Worm (Caenorhabditis elegans) whole organism, midembryonic: ENCODE measurements around the gene F13E6.1.

Source experiments
- T22C8.4 ChIP-seq: fragments of 200-800 bp; sonication (Bioruptor generic); IDR thresholded peaks from 2 replicates; pipeline ENCODE4 v1.3.6; 2022; ENCODE audit warnings: missing genetic modification characterization, missing compliant biosample characterization
- cog-1 ChIP-seq: sonication (generic microtip); optimal IDR thresholded peaks from 2 replicates; lab custom pipeline; 2016; ENCODE audit warnings: missing genetic modification characterization, missing compliant biosample characterization
- flt-1 ChIP-seq: fragments of 200-800 bp; sonication (Bioruptor generic); IDR thresholded peaks from 2 replicates; pipeline ENCODE4 v1.3.6; 2022; ENCODE audit warnings: missing genetic modification characterization, missing compliant biosample characterization
- klf-2 ChIP-seq: fragments of 200-800 bp; sonication (Bioruptor generic); conservative IDR thresholded peaks from 2 replicates; pipeline ENCODE4 v1.3.6; 2022; ENCODE audit warnings: missing genetic modification reagents, missing genetic modification characterization, missing compliant biosample characterization
- med-1 ChIP-seq: sonication (generic microtip); optimal IDR thresholded peaks from 2 replicates; lab custom pipeline; 2017; ENCODE audit warnings: missing genetic modification characterization, mild to moderate bottlenecking, missing compliant biosample characterization, antibody characterized with exemption, missing genetic modification reagents; ENCODE audit not compliant: insufficient read depth
- ref-1 ChIP-seq: fragments of 200-800 bp; sonication (Bioruptor generic); conservative IDR thresholded peaks from 2 replicates; pipeline ENCODE4 v1.3.6; 2022; ENCODE audit warnings: missing genetic modification reagents, missing genetic modification characterization, missing compliant biosample characterization
- tab-1 ChIP-seq: fragments of 200-800 bp; sonication (Bioruptor generic); IDR thresholded peaks from 2 replicates; pipeline ENCODE4 v1.3.6; 2022; ENCODE audit warnings: missing genetic modification characterization, missing compliant biosample characterization
- ztf-23 ChIP-seq: fragments of 200-800 bp; sonication (Bioruptor generic); IDR thresholded peaks from 2 replicates; pipeline ENCODE4 v1.3.6; 2022; ENCODE audit warnings: missing genetic modification reagents, missing genetic modification characterization, missing compliant biosample characterization
- ztf-29 ChIP-seq: fragments of 200-800 bp; sonication (Bioruptor generic); IDR thresholded peaks from 2 replicates; pipeline ENCODE4 v1.3.6; 2022; ENCODE audit warnings: missing genetic modification reagents, missing genetic modification characterization, missing compliant biosample characterization

Gene F13E6.1

ce11 chrX:10677009-10677408 is at the start of gene F13E6.1:
TSS of gene F13E6.1 (minus strand) at chrX:10677109.
- no peak for TF ChIP-seq ztf-29
- TF ChIP-seq klf-2 (GFP tag; lab: Robert Waterston, UW) = no peak
- no peak for TF ChIP-seq cog-1
- TF ChIP-seq T22C8.4 (GFP tag; lab: Robert Waterston, UW) = no peak
- no peak for TF ChIP-seq flt-1 (GFP tag; lab: Robert Waterston, UW)
- TF ChIP-seq ztf-23 = no peak

- TF ChIP-seq klf-2 (GFP tag; lab: Robert Waterston, UW) = no peak
Measured at ce11 chrX:10721954-10722353, 45.0 kb upstream of the F13E6.1 start, which contains the start of gene mbr-1. TSS of gene mbr-1 (minus strand) at chrX:10722054.

ce11 chrX:10717019-10717418 is 40.1 kb upstream of the F13E6.1 start, which contains the start of gene T01C1.4:
TSS of gene T01C1.4 (minus strand) at chrX:10717119.
- TF ChIP-seq flt-1 (GFP tag; lab: Robert Waterston, UW) = no peak
- TF ChIP-seq med-1 = no peak
- TF ChIP-seq cog-1 = no peak
- TF ChIP-seq ref-1 = no peak

- TF ChIP-seq cog-1 (no peak), ztf-23 (no peak), ref-1 (no peak), flt-1 (GFP tag; lab: Robert Waterston, UW) (no peak), klf-2 (GFP tag; lab: Robert Waterston, UW) (no peak), T22C8.4 (GFP tag; lab: Robert Waterston, UW) (no peak), tab-1 (GFP tag; lab: Robert Waterston, UW) (no peak), med-1 (no peak), ztf-29 (no peak)
Measured at ce11 chrX:10711769-10712168, 34.9 kb upstream of the F13E6.1 start, which contains the start of gene rhgf-1. TSS of gene rhgf-1 (minus strand) at chrX:10711869.

- TF ChIP-seq ref-1 (no peak), med-1 (no peak), cog-1 (no peak)
Measured at ce11 chrX:10704329-10704728, 27.4 kb upstream of the F13E6.1 start.

- TF ChIP-seq cog-1 = peak; percentile 3
- TF ChIP-seq T22C8.4 (GFP tag; lab: Robert Waterston, UW) = no peak
Measured at ce11 chrX:10694933-10695332, 18.0 kb upstream of the F13E6.1 start, which contains the start of gene plpp-1.3. TSS of gene plpp-1.3 (plus strand) at chrX:10695312.

- TF ChIP-seq flt-1 (GFP tag; lab: Robert Waterston, UW) = no peak
- TF ChIP-seq klf-2 (GFP tag; lab: Robert Waterston, UW) = no peak
- no peak for TF ChIP-seq ztf-23
- TF ChIP-seq cog-1 = no peak
- TF ChIP-seq T22C8.4 (GFP tag; lab: Robert Waterston, UW) = no peak
- no peak for TF ChIP-seq ztf-29
- no peak for TF ChIP-seq ref-1
- no peak for TF ChIP-seq med-1
Measured at ce11 chrX:10694248-10694647, 17.3 kb upstream of the F13E6.1 start.

- TF ChIP-seq T22C8.4 (GFP tag; lab: Robert Waterston, UW) (no peak), klf-2 (GFP tag; lab: Robert Waterston, UW) (no peak), flt-1 (GFP tag; lab: Robert Waterston, UW) (no peak), ztf-23 (no peak)
Measured at ce11 chrX:10692057-10692456, 15.1 kb upstream of the F13E6.1 start.

- TF ChIP-seq flt-1 (GFP tag; lab: Robert Waterston, UW) (no peak), ref-1 (no peak)
Measured at ce11 chrX:10691643-10692042, 14.7 kb upstream of the F13E6.1 start, which contains the start of gene yap-1. TSS of gene yap-1 (plus strand) at chrX:10691943.

ce11 chrX:10691232-10691631 is 14.3 kb upstream of the F13E6.1 start:
- TF ChIP-seq med-1 (no peak), ref-1 (no peak), T22C8.4 (GFP tag; lab: Robert Waterston, UW) (no peak), ztf-29 (no peak)

- TF ChIP-seq flt-1 (GFP tag; lab: Robert Waterston, UW) (no peak), klf-2 (GFP tag; lab: Robert Waterston, UW) (no peak)
Measured at ce11 chrX:10689729-10690128, 12.8 kb upstream of the F13E6.1 start.

- TF ChIP-seq ztf-29 = no peak
- no peak for TF ChIP-seq T22C8.4 (GFP tag; lab: Robert Waterston, UW)
Measured at ce11 chrX:10688311-10688710, 11.4 kb upstream of the F13E6.1 start.

- TF ChIP-seq klf-2 (GFP tag; lab: Robert Waterston, UW) (no peak), ztf-23 (no peak), med-1 (no peak), ztf-29 (no peak), cog-1 (no peak), ref-1 (no peak), flt-1 (GFP tag; lab: Robert Waterston, UW) (no peak), T22C8.4 (GFP tag; lab: Robert Waterston, UW) (no peak), tab-1 (GFP tag; lab: Robert Waterston, UW) (no peak)
Measured at ce11 chrX:10687317-10687716, 10.4 kb upstream of the F13E6.1 start.
